Worm (Caenorhabditis elegans) whole organism, young adult: ENCODE measurements around the gene chtl-1.

Experiments
- B0336.3 ChIP-seq: fragments of 200-800 bp; sonication (Bioruptor generic); IDR thresholded peaks from 2 replicates; pipeline ENCODE4 v1.3.6; 2022; ENCODE audit warnings: missing genetic modification characterization, missing compliant biosample characterization
- F49E8.2 ChIP-seq: sonication (generic microtip); optimal IDR thresholded peaks from 3 replicates; lab custom pipeline; 2017; ENCODE audit warnings: missing genetic modification characterization, mild to moderate bottlenecking, missing compliant biosample characterization, antibody characterized with exemption, moderate library complexity; ENCODE audit not compliant: insufficient read depth
- ceh-91 ChIP-seq: fragments of 200-800 bp; sonication (Bioruptor generic); IDR thresholded peaks from 2 replicates; pipeline ENCODE4 v1.3.6; 2022; ENCODE audit warnings: missing genetic modification reagents, missing genetic modification characterization, missing compliant biosample characterization
- madf-6 ChIP-seq: fragments of 200-800 bp; sonication (Bioruptor generic); IDR thresholded peaks from 2 replicates; pipeline ENCODE4 v1.3.6; 2022; ENCODE audit warnings: missing genetic modification reagents, missing genetic modification characterization, missing compliant biosample characterization
- rcor-1 ChIP-seq: fragments of 200-800 bp; sonication (Bioruptor generic); IDR thresholded peaks from 2 replicates; pipeline ENCODE4 v1.3.6; 2022; ENCODE audit warnings: missing genetic modification reagents, missing genetic modification characterization, missing compliant biosample characterization

ce11 chrX:5330765-5331164 lies 33.4 kb downstream of the chtl-1 start:
- TF ChIP-seq B0336.3 (GFP tag; lab: Robert Waterston, UW) (no peak), madf-6 (GFP tag; lab: Robert Waterston, UW) (no peak), F49E8.2 (tag; lab: Kevin White, UChicago) (no peak), ceh-91 (GFP tag; lab: Robert Waterston, UW) (no peak), rcor-1 (GFP tag; lab: Robert Waterston, UW) (no peak)
